Fruit fly (Drosophila melanogaster) whole organism, embryonic: ENCODE measurements around the gene lawc.

Experiments used
- Blimp-1 ChIP-seq: fragments of 200-800 bp; sonication (Bioruptor generic); optimal IDR thresholded peaks from 3 replicates; lab custom pipeline; 2018; ENCODE audit warnings: missing biosample characterization, missing genetic modification characterization, mild to moderate bottlenecking, moderate library complexity, missing genetic modification reagents
- CG10462 ChIP-seq: fragments of 200-800 bp; sonication (Bioruptor generic); optimal IDR thresholded peaks from 2 replicates; lab custom pipeline; 2016; ENCODE audit warnings: missing biosample characterization, missing genetic modification characterization
- CG14710 ChIP-seq: fragments of 200-800 bp; sonication (Bioruptor generic); optimal IDR thresholded peaks from 3 replicates; lab custom pipeline; 2019; ENCODE audit warnings: missing biosample characterization, mild to moderate bottlenecking, missing genetic modification characterization, moderate library complexity
- CG15269 ChIP-seq: fragments of 200-800 bp; sonication (Bioruptor generic); optimal IDR thresholded peaks from 2 replicates; lab custom pipeline; 2018; ENCODE audit warnings: missing biosample characterization, mild to moderate bottlenecking, missing genetic modification characterization, moderate library complexity
- CG15696 ChIP-seq: fragments of 200-800 bp; sonication (Bioruptor generic); optimal IDR thresholded peaks from 2 replicates; lab custom pipeline; 2019; ENCODE audit warnings: missing biosample characterization, mild to moderate bottlenecking, missing genetic modification characterization, moderate library complexity
- CG17385 ChIP-seq: fragments of 200-800 bp; sonication (Bioruptor generic); optimal IDR thresholded peaks from 3 replicates; lab custom pipeline; 2018; ENCODE audit warnings: missing biosample characterization, mild to moderate bottlenecking, missing genetic modification characterization
- CG18599 ChIP-seq: fragments of 200-800 bp; sonication (Bioruptor generic); optimal IDR thresholded peaks from 3 replicates; lab custom pipeline; 2017; ENCODE audit warnings: missing biosample characterization, missing genetic modification characterization, mild to moderate bottlenecking, moderate library complexity, missing genetic modification reagents
- CG31388 ChIP-seq: fragments of 200-800 bp; sonication (Bioruptor generic); optimal IDR thresholded peaks from 2 replicates; lab custom pipeline; 2016; ENCODE audit warnings: missing biosample characterization, missing genetic modification characterization
- CG5180 ChIP-seq: fragments of 200-800 bp; sonication (Bioruptor generic); optimal IDR thresholded peaks from 3 replicates; lab custom pipeline; 2017; ENCODE audit warnings: missing biosample characterization, missing genetic modification characterization, mild to moderate bottlenecking, moderate library complexity, missing genetic modification reagents
- CG6683 ChIP-seq: fragments of 200-800 bp; sonication (Bioruptor generic); optimal IDR thresholded peaks from 2 replicates; lab custom pipeline; 2017; ENCODE audit warnings: missing biosample characterization, mild to moderate bottlenecking, missing genetic modification characterization, missing genetic modification reagents
- CG7745 ChIP-seq: fragments of 200-800 bp; sonication (Bioruptor generic); optimal IDR thresholded peaks from 2 replicates; lab custom pipeline; 2018; ENCODE audit warnings: missing biosample characterization, mild to moderate bottlenecking, missing genetic modification characterization, moderate library complexity
- CG9817 ChIP-seq: fragments of 200-800 bp; sonication (Bioruptor generic); optimal IDR thresholded peaks from 2 replicates; lab custom pipeline; 2018; ENCODE audit warnings: missing biosample characterization, mild to moderate bottlenecking, missing genetic modification characterization, moderate library complexity
- D ChIP-seq, 2 experiments: fragments of 200-800 bp in 1 of 2; fragments of >200 bp in 1 of 2; sonication (Bioruptor generic) in 1 of 2; optimal IDR thresholded peaks; 2 replicates in 1 of 2; 3 replicates in 1 of 2; lab custom pipeline; 2017; ENCODE audit warnings: mild to moderate bottlenecking in 1 of 2, missing biosample characterization in 1 of 2, missing genetic modification characterization in 1 of 2, missing genetic modification reagents in 1 of 2
- Deaf1 ChIP-seq: fragments of 200-800 bp; optimal IDR thresholded peaks from 3 replicates; lab custom pipeline; 2019; ENCODE audit warnings: missing biosample characterization, mild to moderate bottlenecking, missing genetic modification characterization, moderate library complexity
- Hsf ChIP-seq: fragments of 200-800 bp; sonication (Bioruptor generic); optimal IDR thresholded peaks from 3 replicates; lab custom pipeline; 2016; ENCODE audit warnings: missing biosample characterization, missing genetic modification characterization
- Kr ChIP-seq: fragments of 200-800 bp; sonication (Bioruptor generic); optimal IDR thresholded peaks from 2 replicates; lab custom pipeline; 2017; ENCODE audit warnings: missing biosample characterization, mild to moderate bottlenecking, missing genetic modification characterization
- Lpt ChIP-seq: fragments of >200 bp; optimal IDR thresholded peaks from 2 replicates; lab custom pipeline; 2018; ENCODE audit warnings: missing biosample characterization, missing genetic modification characterization
- Med ChIP-seq: fragments of 200-800 bp; sonication (Bioruptor generic); peaks from one replicate; lab custom pipeline; 2016; ENCODE audit warnings: missing biosample characterization, missing genetic modification characterization, mild to moderate bottlenecking, inconsistent platforms, moderate library complexity
- Mrtf ChIP-seq: fragments of 200-800 bp; sonication (Bioruptor generic); IDR thresholded peaks from 3 replicates; pipeline ENCODE4 v1.3.6; 2022; ENCODE audit warnings: missing biosample characterization, missing genetic modification characterization
- Myb ChIP-seq: fragments of 200-800 bp; sonication (Bioruptor generic); optimal IDR thresholded peaks from 2 replicates; lab custom pipeline; 2016; ENCODE audit warnings: missing biosample characterization, missing genetic modification characterization
- Scr ChIP-seq: fragments of 200-800 bp; sonication (Bioruptor generic); IDR thresholded peaks from 2 replicates; pipeline ENCODE4 v1.3.6; 2022; ENCODE audit warnings: missing biosample characterization, missing genetic modification characterization; ENCODE audit not compliant: partially characterized antibody
- Ssrp ChIP-seq: fragments of 200-800 bp; sonication (Bioruptor generic); optimal IDR thresholded peaks from 2 replicates; lab custom pipeline; 2018; ENCODE audit warnings: missing biosample characterization, mild to moderate bottlenecking, missing genetic modification characterization, moderate library complexity
- Stat92E ChIP-seq, 3 experiments: fragments of >200 bp in 2 of 3; fragments of 200-800 bp in 1 of 3; sonication (Bioruptor generic) in 1 of 3; optimal IDR thresholded peaks; 2 replicates each; lab custom pipeline; 2017 to 2019; ENCODE audit warnings: missing biosample characterization in 3 of 3, missing genetic modification characterization in 3 of 3, mild to moderate bottlenecking in 1 of 3, moderate library complexity in 1 of 3
- fd3F ChIP-seq: fragments of 200-800 bp; sonication (Bioruptor generic); optimal IDR thresholded peaks from 2 replicates; lab custom pipeline; 2018; ENCODE audit warnings: missing biosample characterization, mild to moderate bottlenecking, missing genetic modification characterization, moderate library complexity
- ftz-f1 ChIP-seq: fragments of 200-800 bp; sonication (Bioruptor generic); optimal IDR thresholded peaks from 2 replicates; lab custom pipeline; 2016; ENCODE audit warnings: missing biosample characterization, missing genetic modification characterization
- hth ChIP-seq: fragments of >200 bp; optimal IDR thresholded peaks from 2 replicates; lab custom pipeline; 2017; ENCODE audit warnings: inconsistent platforms
- jumu ChIP-seq: fragments of 200-800 bp; sonication (Bioruptor generic); optimal IDR thresholded peaks from 3 replicates; lab custom pipeline; 2016; ENCODE audit warnings: missing biosample characterization, missing genetic modification characterization
- nom ChIP-seq: fragments of 200-800 bp; sonication (Bioruptor generic); optimal IDR thresholded peaks from 2 replicates; lab custom pipeline; 2017; ENCODE audit warnings: missing biosample characterization, missing genetic modification characterization, mild to moderate bottlenecking, moderate library complexity, missing genetic modification reagents
- oc ChIP-seq: fragments of 200-800 bp; sonication (Bioruptor generic); optimal IDR thresholded peaks from 2 replicates; lab custom pipeline; 2018; ENCODE audit warnings: missing biosample characterization, mild to moderate bottlenecking, missing genetic modification characterization, moderate library complexity
- otp ChIP-seq: fragments of 200-800 bp; sonication (Bioruptor generic); IDR thresholded peaks from 3 replicates; pipeline ENCODE4, ENCODE4 v1.3.6; 2022; ENCODE audit warnings: missing biosample characterization, missing genetic modification characterization
- pros ChIP-seq: fragments of 200-800 bp; sonication (Bioruptor generic); optimal IDR thresholded peaks from 3 replicates; lab custom pipeline; 2019; ENCODE audit warnings: missing biosample characterization, mild to moderate bottlenecking, missing genetic modification characterization, moderate library complexity
- rib ChIP-seq: fragments of 200-800 bp; sonication (Bioruptor generic); IDR thresholded peaks from 2 replicates; pipeline ENCODE4 v1.3.6; 2022; ENCODE audit warnings: missing biosample characterization, missing genetic modification characterization
- schlank ChIP-seq: fragments of 200-800 bp; sonication (Bioruptor generic); optimal IDR thresholded peaks from 2 replicates; lab custom pipeline; 2018; ENCODE audit warnings: missing biosample characterization, mild to moderate bottlenecking, missing genetic modification characterization
- sd ChIP-seq: fragments of 200-800 bp; sonication (Bioruptor generic); optimal IDR thresholded peaks from 3 replicates; lab custom pipeline; 2018; ENCODE audit warnings: missing biosample characterization, mild to moderate bottlenecking, missing genetic modification characterization, moderate library complexity
- sob ChIP-seq: fragments of 200-800 bp; sonication (Bioruptor generic); IDR thresholded peaks from 2 replicates; pipeline ENCODE4 v1.3.6; 2022; ENCODE audit warnings: missing biosample characterization, missing genetic modification characterization
- sqz ChIP-seq: fragments of 200-800 bp; sonication (Bioruptor generic); optimal IDR thresholded peaks from 3 replicates; lab custom pipeline; 2018; ENCODE audit warnings: missing biosample characterization, mild to moderate bottlenecking, missing genetic modification characterization

Gene lawc

DNA sequence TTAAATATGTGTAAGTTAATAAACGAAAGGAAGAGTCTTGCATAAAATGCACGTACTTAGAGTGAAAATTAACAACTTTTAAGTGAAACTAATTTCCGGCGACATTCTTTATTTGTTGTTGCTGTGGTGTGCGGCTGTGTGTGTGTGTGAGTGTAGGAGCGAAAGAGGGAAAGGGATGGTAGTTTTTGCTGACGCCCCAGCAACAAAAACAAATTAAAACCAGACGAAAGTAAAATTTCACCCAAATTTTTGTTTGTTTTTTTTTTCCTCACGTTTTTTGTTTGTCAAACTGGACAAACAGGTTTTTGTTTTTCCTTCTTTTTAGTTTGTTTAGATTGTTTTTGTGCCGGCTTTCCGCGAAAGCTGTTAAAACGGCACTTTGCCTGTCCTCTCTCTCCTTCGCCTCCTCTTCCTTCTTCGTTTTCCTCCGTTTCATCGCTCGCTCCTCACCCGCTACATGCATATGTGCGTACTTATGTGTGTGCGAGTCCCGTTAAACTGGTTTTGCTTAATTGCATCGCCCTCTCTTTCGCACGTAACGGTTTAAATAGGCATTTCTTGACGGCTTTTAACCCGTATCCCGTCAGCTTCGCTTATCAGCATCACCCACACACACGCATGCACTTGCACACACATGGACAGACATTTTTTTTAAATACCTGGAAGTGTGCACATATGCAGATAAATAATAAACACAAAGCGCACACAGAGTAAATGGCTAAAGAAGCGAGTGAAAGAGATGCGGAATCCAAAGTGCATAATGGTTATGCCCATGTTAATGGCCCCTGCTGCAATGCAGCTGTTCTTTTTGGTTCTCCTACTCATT, 26.0 kb upstream of the lawc start, which contains the start of gene Miga (continued):
- TF ChIP-seq Ssrp (tag; lab: Kevin White, UChicago) (no peak), CG10462 (GFP tag; lab: Kevin White, UChicago) (no peak), schlank (tag; lab: Kevin White, UChicago) (no peak), Deaf1 (tag; lab: Kevin White, UChicago) (no peak), CG5180 (no peak), Scr (GFP tag; lab: Robert Waterston, UW) (no peak), otp (GFP tag; lab: Robert Waterston, UW) (0 out of 3 replicates have a peak, but pooled peaks have one; percentile 5), CG7745 (tag; lab: Kevin White, UChicago) (no peak), jumu (GFP tag; lab: Kevin White, UChicago) (no peak), CG18599 (GFP tag; lab: Kevin White, UChicago) (no peak), Myb (GFP tag; lab: Kevin White, UChicago) (peak; percentile 2), CG17385 (GFP tag; lab: Kevin White, UChicago) (no peak), D (optimal IDR thresholded peaks at IDR 0.05; lab: Kevin White, UChicago) (peak; percentile 21), D (GFP tag; optimal IDR thresholded peaks at IDR 0.05; lab: Kevin White, UChicago) (no peak), Med (GFP tag; lab: Kevin White, UChicago) (peak; percentile 58), Hsf (GFP tag; lab: Kevin White, UChicago) (no peak), Mrtf (GFP tag; lab: Robert Waterston, UW) (no peak), Blimp-1 (peak; percentile 91), rib (GFP tag; lab: Robert Waterston, UW) (peak; percentile 42; the same call in 1 of the 2 replicates), sd (tag; lab: Kevin White, UChicago) (peak; percentile 51), CG14710 (tag; lab: Kevin White, UChicago) (peak; percentile 7), Stat92E (GFP tag; optimal IDR thresholded peaks at IDR 0.05; lab: Kevin White, UChicago) (peak in 1 of 3 experiments; percentile 53), Lpt (GFP tag; lab: Kevin White, UChicago) (no peak), oc (tag; lab: Kevin White, UChicago) (peak; percentile 46), hth (lab: Kevin White, UChicago) (no peak), Kr (GFP tag; lab: Kevin White, UChicago) (peak; percentile 18), CG15696 (tag; lab: Kevin White, UChicago) (no peak), CG6683 (no peak), CG9817 (tag; lab: Kevin White, UChicago) (no peak), ftz-f1 (GFP tag; lab: Kevin White, UChicago) (no peak), nom (GFP tag; lab: Kevin White, UChicago) (peak; percentile 62), CG31388 (no peak), pros (peak; percentile 72), sob (GFP tag; lab: Robert Waterston, UW) (no peak), CG15269 (tag; lab: Kevin White, UChicago) (peak; percentile 22), fd3F (GFP tag; lab: Kevin White, UChicago) (no peak), sqz (peak; percentile 19)
